Fruit fly (Drosophila melanogaster): Measurements from ENCODE around the gene CCT6.

Gene CCT6

dm6 chrX:15709984-15710750 is 36.3 kb upstream of the CCT6 start, which contains the start of the genes CG9281 and CG15601 (continued):
- TF ChIP-seq sob (GFP tag; IDR thresholded peaks at IDR 0.05) (peak; percentile 42; the same call in 1 of the 2 replicates), CG1024 (GFP tag; IDR thresholded peaks at IDR 0.05) (no peak), twi (tag; optimal IDR thresholded peaks at IDR 0.05) (no peak), HLH4C (GFP tag; IDR thresholded peaks at IDR 0.05; ENCODE audit: partially characterized antibody) (no peak), CG6765 (GFP tag; optimal IDR thresholded peaks at IDR 0.05) (peak; percentile 60), Meics (GFP tag; optimal IDR thresholded peaks at IDR 0.05) (peak; percentile 25), CG11093 (GFP tag; IDR thresholded peaks at IDR 0.05) (no peak), odd (GFP tag; optimal IDR thresholded peaks at IDR 0.05) (no peak), sc (optimal IDR thresholded peaks at IDR 0.05) (no peak), sc (GFP tag; optimal IDR thresholded peaks at IDR 0.05) (no peak), Gsc (GFP tag; IDR thresholded peaks at IDR 0.05) (no peak), CG3995 (GFP tag; optimal IDR thresholded peaks at IDR 0.05) (no peak), CG10462 (GFP tag; optimal IDR thresholded peaks at IDR 0.05) (no peak), repo (GFP tag; optimal IDR thresholded peaks at IDR 0.05) (no peak), CG33557 (GFP tag; optimal IDR thresholded peaks at IDR 0.05) (no peak), CG3726 (GFP tag; IDR thresholded peaks at IDR 0.05) (no peak), Adf1 (GFP tag; IDR thresholded peaks at IDR 0.05) (0 out of 2 replicates have a peak, but pooled peaks have one; percentile 13), D (optimal IDR thresholded peaks at IDR 0.05) (peak; percentile 55), D (GFP tag; optimal IDR thresholded peaks at IDR 0.05) (no peak), Hmx (GFP tag; optimal IDR thresholded peaks at IDR 0.05) (no peak), Dll (GFP tag; IDR thresholded peaks at IDR 0.05; ENCODE audit: partially characterized antibody) (no peak; the same call in 3 of the 4 replicates), sens-2 (GFP tag; IDR thresholded peaks at IDR 0.05) (no peak), lbe (GFP tag; optimal IDR thresholded peaks at IDR 0.05) (no peak), Neu2 (GFP tag; optimal IDR thresholded peaks at IDR 0.05; ENCODE audit: borderline replicate concordance) (no peak), H15 (GFP tag; IDR thresholded peaks at IDR 0.05) (no peak), nau (GFP tag; optimal IDR thresholded peaks at IDR 0.05) (no peak), Bgb (GFP tag; IDR thresholded peaks at IDR 0.05; ENCODE audit: partially characterized antibody) (peak; percentile 29; the same call in 1 of the 2 replicates), Lim3 (GFP tag; IDR thresholded peaks at IDR 0.05) (no peak), Oaz (GFP tag; IDR thresholded peaks at IDR 0.05) (no peak), CG6854 (GFP tag; optimal IDR thresholded peaks at IDR 0.05) (no peak), Hr51 (GFP tag; optimal IDR thresholded peaks at IDR 0.05) (no peak), CG13894 (tag; optimal IDR thresholded peaks at IDR 0.05) (no peak), CG14860 (GFP tag; IDR thresholded peaks at IDR 0.05; ENCODE audit: partially characterized antibody) (no peak), gfzf (GFP tag; optimal IDR thresholded peaks at IDR 0.05) (peak; percentile 80), CG13296 (GFP tag; optimal IDR thresholded peaks at IDR 0.05) (no peak), CG15269 (tag; optimal IDR thresholded peaks at IDR 0.05) (no peak), oc (tag; optimal IDR thresholded peaks at IDR 0.05) (no peak), Hand (GFP tag; optimal IDR thresholded peaks at IDR 0.05) (no peak), CG6175 (GFP tag; IDR thresholded peaks at IDR 0.05) (no peak), CG4617 (GFP tag; optimal IDR thresholded peaks at IDR 0.05; ENCODE audit: borderline replicate concordance) (peak; percentile 49), CG9609 (GFP tag; optimal IDR thresholded peaks at IDR 0.05) (no peak), H2.0 (GFP tag; IDR thresholded peaks at IDR 0.05) (no peak), HmgD (GFP tag; optimal IDR thresholded peaks at IDR 0.05) (no peak), CG10267 (tag; optimal IDR thresholded peaks at IDR 0.05) (peak; percentile 35), Fer2 (tag; optimal IDR thresholded peaks at IDR 0.05) (no peak), CG18011 (GFP tag; optimal IDR thresholded peaks at IDR 0.05) (no peak), lab (GFP tag; optimal IDR thresholded peaks at IDR 0.05) (no peak), MESR4 (GFP tag; optimal IDR thresholded peaks at IDR 0.05) (peak; percentile 77), MBD-R2 (GFP tag; IDR thresholded peaks at IDR 0.05) (peak; percentile 14; the same call in 1 of the 2 replicates)

Measured in whole organism, embryonic.